Worm (Caenorhabditis elegans) whole organism, early embryonic: ENCODE results near the gene B0280.9.

ENCODE experiments used
- B0310.2 ChIP-seq: sonication (generic microtip); optimal IDR thresholded peaks from 2 replicates; lab custom pipeline; 2016; ENCODE audit warnings: mild to moderate bottlenecking, missing genetic modification characterization, missing compliant biosample characterization
- aly-1 ChIP-seq: sonication (generic microtip); optimal IDR thresholded peaks from 2 replicates; lab custom pipeline; 2016; ENCODE audit warnings: missing genetic modification characterization, missing compliant biosample characterization
- ama-1 ChIP-seq: fragments of 150-350 bp; optimal IDR thresholded peaks from 2 replicates; lab custom pipeline; 2014
- ceh-13 ChIP-seq: fragments of 200-800 bp; sonication (Bioruptor generic); optimal IDR thresholded peaks from 2 replicates; lab custom pipeline; 2018; ENCODE audit warnings: mild to moderate bottlenecking, missing genetic modification characterization, missing compliant biosample characterization
- ets-7 ChIP-seq: sonication (generic microtip); optimal IDR thresholded peaks from 2 replicates; lab custom pipeline; 2016; ENCODE audit warnings: missing genotype, missing genetic modification characterization, missing compliant biosample characterization
- flt-1 ChIP-seq: fragments of 200-800 bp; sonication (Bioruptor generic); IDR thresholded peaks from 2 replicates; pipeline ENCODE4 v1.3.6; 2022; ENCODE audit warnings: missing genetic modification characterization, missing compliant biosample characterization
- hmg-4 ChIP-seq: fragments of 200-800 bp; sonication (Bioruptor generic); optimal IDR thresholded peaks from 2 replicates; lab custom pipeline; 2018; ENCODE audit warnings: mild to moderate bottlenecking, missing genetic modification characterization, missing compliant biosample characterization
- pes-1 ChIP-seq: fragments of 200-800 bp; sonication (Bioruptor generic); IDR thresholded peaks from 2 replicates; pipeline ENCODE4 v1.3.6; 2022; ENCODE audit warnings: missing genetic modification reagents, missing genetic modification characterization, missing compliant biosample characterization
- sea-1 ChIP-seq: fragments of 200-800 bp; sonication (Bioruptor generic); conservative IDR thresholded peaks from 2 replicates; pipeline ENCODE4 v1.3.6; 2022; ENCODE audit warnings: missing genetic modification characterization, missing compliant biosample characterization
- tbx-11 ChIP-seq: fragments of 200-800 bp; sonication (Bioruptor generic); IDR thresholded peaks from 2 replicates; pipeline ENCODE4 v1.3.6; 2022; ENCODE audit warnings: missing genetic modification characterization, missing compliant biosample characterization
- tbx-37 ChIP-seq: fragments of 200-800 bp; sonication (Bioruptor generic); conservative IDR thresholded peaks from 2 replicates; pipeline ENCODE4 v1.3.6; 2022; ENCODE audit warnings: missing genetic modification reagents, missing genetic modification characterization, missing compliant biosample characterization

ce11 chrIII:7112285-7112684 is 10.4 kb downstream of the B0280.9 start:
- TF ChIP-seq B0310.2 (tag; lab: Kevin White, UChicago): no peak
- no peak for TF ChIP-seq ama-1 (lab: Kevin White, UChicago)
- TF ChIP-seq aly-1 (tag; lab: Kevin White, UChicago): no peak
- no peak for TF ChIP-seq tbx-11
- TF ChIP-seq ceh-13 (GFP tag; lab: Kevin White, UChicago): no peak
- TF ChIP-seq pes-1 (GFP tag; lab: Robert Waterston, UW): no peak
- no peak for TF ChIP-seq tbx-37
- no peak for TF ChIP-seq hmg-4 (GFP tag; lab: Kevin White, UChicago)
- TF ChIP-seq ets-7 (tag; lab: Kevin White, UChicago): no peak
- TF ChIP-seq sea-1 (GFP tag; lab: Robert Waterston, UW): no peak
- no peak for TF ChIP-seq flt-1 (GFP tag; lab: Robert Waterston, UW)
